Worm (Caenorhabditis elegans) whole organism, L4 larva: Measurements from ENCODE around the gene F17E9.2.

Experiments used
- F37D6.2 ChIP-seq: sonication (generic microtip); optimal IDR thresholded peaks from 2 replicates; lab custom pipeline; 2016; ENCODE audit warnings: mild to moderate bottlenecking, missing genetic modification characterization, missing compliant biosample characterization
- F49E8.2 ChIP-seq: sonication (generic microtip); optimal IDR thresholded peaks from 2 replicates; lab custom pipeline; 2016; ENCODE audit warnings: missing compliant biosample characterization, mild to moderate bottlenecking, missing genetic modification characterization, borderline replicate concordance
- T26A8.4 ChIP-seq: fragments of 200-800 bp; sonication (Bioruptor generic); IDR thresholded peaks from 2 replicates; pipeline ENCODE4 v1.3.6; 2022; ENCODE audit warnings: missing genetic modification characterization, missing compliant biosample characterization
- Y75B8A.6 ChIP-seq: fragments of 200-800 bp; sonication (Bioruptor generic); IDR thresholded peaks from 2 replicates; pipeline ENCODE4 v1.3.6; 2022; ENCODE audit warnings: missing genetic modification reagents, missing genetic modification characterization, missing compliant biosample characterization
- aly-2 ChIP-seq: sonication (generic microtip); optimal IDR thresholded peaks from 2 replicates; lab custom pipeline; 2018; ENCODE audit warnings: missing biosample characterization, missing genetic modification characterization
- arid-1 ChIP-seq: fragments of 200-800 bp; sonication (Bioruptor generic); conservative IDR thresholded peaks from 2 replicates; pipeline ENCODE4 v1.3.6; 2022; ENCODE audit warnings: missing genetic modification reagents, missing genetic modification characterization, missing compliant biosample characterization
- attf-4 ChIP-seq: sonication (generic microtip); optimal IDR thresholded peaks from 3 replicates; lab custom pipeline; 2017; ENCODE audit warnings: missing biosample characterization, missing genetic modification characterization
- ceh-20 ChIP-seq: fragments of 200-800 bp; sonication (Bioruptor generic); IDR thresholded peaks from 2 replicates; pipeline ENCODE4 v1.3.6; 2022; ENCODE audit warnings: missing genetic modification reagents, missing genetic modification characterization, missing compliant biosample characterization
- ceh-28 ChIP-seq: fragments of 150-350 bp; optimal IDR thresholded peaks from 2 replicates; lab custom pipeline; 2014; ENCODE audit warnings: missing biosample characterization, missing genetic modification reagents, missing genetic modification characterization
- ceh-44 ChIP-seq: fragments of 200-800 bp; sonication (Bioruptor generic); IDR thresholded peaks from 2 replicates; pipeline ENCODE4 v1.3.6; 2022; ENCODE audit warnings: missing genetic modification reagents, missing genetic modification characterization, missing compliant biosample characterization
- ceh-62 ChIP-seq: sonication (generic microtip); optimal IDR thresholded peaks from 2 replicates; lab custom pipeline; 2017; ENCODE audit warnings: missing biosample characterization, missing genetic modification characterization
- ctbp-1 ChIP-seq: fragments of 200-800 bp; sonication (Bioruptor generic); IDR thresholded peaks from 2 replicates; pipeline ENCODE4 v1.3.6; 2022; ENCODE audit warnings: missing genetic modification reagents, missing genetic modification characterization, missing compliant biosample characterization
- daf-12 ChIP-seq: fragments of 150-350 bp; optimal IDR thresholded peaks from 2 replicates; lab custom pipeline; 2014; ENCODE audit warnings: missing biosample characterization, missing genetic modification reagents, missing genetic modification characterization
- daf-19 ChIP-seq: fragments of 200-800 bp; sonication (Bioruptor generic); conservative IDR thresholded peaks from 2 replicates; pipeline ENCODE4 v1.3.6; 2022; ENCODE audit warnings: missing genetic modification characterization, missing compliant biosample characterization
- daf-8 ChIP-seq: fragments of 200-800 bp; sonication (Bioruptor generic); IDR thresholded peaks from 2 replicates; pipeline ENCODE4 v1.3.6; 2022; ENCODE audit warnings: missing genetic modification characterization, missing compliant biosample characterization
- dmd-9 ChIP-seq: fragments of 200-800 bp; sonication (Bioruptor generic); IDR thresholded peaks from 2 replicates; pipeline ENCODE4 v1.3.6; 2022; ENCODE audit warnings: missing genetic modification reagents, missing genetic modification characterization, missing compliant biosample characterization
- duxl-1 ChIP-seq: sonication (generic microtip); optimal IDR thresholded peaks from 2 replicates; lab custom pipeline; 2016; ENCODE audit warnings: mild to moderate bottlenecking, missing genetic modification characterization, moderate library complexity, missing compliant biosample characterization; ENCODE audit not compliant: poor library complexity
- egl-27 ChIP-seq: sonication (generic microtip); optimal IDR thresholded peaks from 3 replicates; lab custom pipeline; 2017; ENCODE audit warnings: missing biosample characterization, missing genetic modification reagents, missing genetic modification characterization
- egl-43 ChIP-seq: fragments of 200-800 bp; sonication (Bioruptor generic); IDR thresholded peaks from 2 replicates; pipeline ENCODE4 v1.3.6; 2022; ENCODE audit warnings: missing genetic modification reagents, missing genetic modification characterization, missing compliant biosample characterization
- fkh-10 ChIP-seq: fragments of 150-350 bp; optimal IDR thresholded peaks from 2 replicates; lab custom pipeline; 2014; ENCODE audit warnings: missing biosample characterization, missing genetic modification reagents, missing genetic modification characterization
- fos-1 ChIP-seq: fragments of 150-350 bp; optimal IDR thresholded peaks from 2 replicates; lab custom pipeline; 2014; ENCODE audit warnings: missing biosample characterization, missing genetic modification characterization
- gei-8 ChIP-seq: fragments of 200-800 bp; sonication (Bioruptor generic); optimal IDR thresholded peaks from 2 replicates; lab custom pipeline; 2018; ENCODE audit warnings: mild to moderate bottlenecking, missing genetic modification characterization, missing compliant biosample characterization
- hif-1 ChIP-seq, 2 experiments: sonication (generic microtip); optimal IDR thresholded peaks; 2 replicates each; lab custom pipeline; 2016 to 2017; ENCODE audit warnings: missing compliant biosample characterization in 2 of 2, missing genetic modification characterization in 2 of 2, missing genetic modification reagents in 2 of 2, missing genotype in 2 of 2, mild to moderate bottlenecking in 1 of 2
- hlh-30 ChIP-seq: sonication (generic microtip); optimal IDR thresholded peaks from 2 replicates; lab custom pipeline; 2017; ENCODE audit warnings: antibody characterized with exemption, mild to moderate bottlenecking, missing genetic modification characterization, missing compliant biosample characterization; ENCODE audit not compliant: insufficient read depth
- hmg-1.1 ChIP-seq: fragments of 200-800 bp; sonication (Bioruptor generic); IDR thresholded peaks from 2 replicates; pipeline ENCODE4 v1.3.6; 2022; ENCODE audit warnings: missing genetic modification reagents, missing genetic modification characterization, missing compliant biosample characterization
- jun-1 ChIP-seq: fragments of 150-350 bp; optimal IDR thresholded peaks from 2 replicates; lab custom pipeline; 2014; ENCODE audit warnings: missing biosample characterization, missing genetic modification reagents, missing genetic modification characterization
- lin-1 ChIP-seq: fragments of 200-800 bp; sonication (Bioruptor generic); IDR thresholded peaks from 2 replicates; pipeline ENCODE4 v1.3.6; 2022; ENCODE audit warnings: missing genetic modification reagents, missing genetic modification characterization, missing compliant biosample characterization
- lin-29 ChIP-seq: fragments of 200-800 bp; sonication (Bioruptor generic); IDR thresholded peaks from 2 replicates; pipeline ENCODE4 v1.3.6; 2022; ENCODE audit warnings: missing genetic modification reagents, missing genetic modification characterization, missing compliant biosample characterization
- lin-38 ChIP-seq: fragments of 200-800 bp; sonication (Bioruptor generic); IDR thresholded peaks from 2 replicates; pipeline ENCODE4 v1.3.6; 2022; ENCODE audit warnings: missing genetic modification reagents, missing genetic modification characterization, missing compliant biosample characterization
- lsy-2 ChIP-seq, 2 experiments: fragments of 150-350 bp in 1 of 2; sonication (generic microtip) in 1 of 2; optimal IDR thresholded peaks; 2 replicates each; lab custom pipeline; 2014 to 2017; ENCODE audit warnings: missing biosample characterization in 2 of 2, missing genetic modification characterization in 2 of 2
- madf-5 ChIP-seq, 2 experiments: fragments of 200-800 bp; sonication (Bioruptor generic); IDR thresholded peaks; 2 replicates each; pipeline ENCODE4 v1.3.6; 2022; ENCODE audit warnings: missing compliant biosample characterization in 2 of 2, missing genetic modification characterization in 2 of 2
- mdt-29 ChIP-seq: fragments of 200-800 bp; sonication (Bioruptor generic); IDR thresholded peaks from 2 replicates; pipeline ENCODE4 v1.3.6; 2022; ENCODE audit warnings: missing genetic modification reagents, missing genetic modification characterization, missing compliant biosample characterization
- mxl-3 ChIP-seq: fragments of 200-800 bp; sonication (Bioruptor generic); optimal IDR thresholded peaks from 2 replicates; lab custom pipeline; 2018; ENCODE audit warnings: mild to moderate bottlenecking, missing genetic modification characterization, missing compliant biosample characterization
- nhr-102 ChIP-seq: sonication (generic microtip); optimal IDR thresholded peaks from 2 replicates; lab custom pipeline; 2016; ENCODE audit warnings: mild to moderate bottlenecking, missing genetic modification characterization, moderate library complexity, missing compliant biosample characterization
- nhr-111 ChIP-seq: fragments of 200-800 bp; sonication (Bioruptor generic); optimal IDR thresholded peaks from 2 replicates; lab custom pipeline; 2018; ENCODE audit warnings: mild to moderate bottlenecking, missing genetic modification characterization, missing compliant biosample characterization
- nhr-237 ChIP-seq: sonication (generic microtip); optimal IDR thresholded peaks from 2 replicates; lab custom pipeline; 2017; ENCODE audit warnings: missing biosample characterization, missing genetic modification characterization
- nhr-25 ChIP-seq: sonication (generic microtip); optimal IDR thresholded peaks from 2 replicates; lab custom pipeline; 2017; ENCODE audit warnings: missing genetic modification characterization, mild to moderate bottlenecking, missing compliant biosample characterization, antibody characterized with exemption, moderate library complexity, borderline replicate concordance; ENCODE audit not compliant: insufficient read depth
- nhr-48 ChIP-seq: sonication (generic microtip); optimal IDR thresholded peaks from 2 replicates; lab custom pipeline; 2016; ENCODE audit warnings: mild to moderate bottlenecking, missing genetic modification characterization, missing compliant biosample characterization
- nhr-6 ChIP-seq: fragments of 150-350 bp; optimal IDR thresholded peaks from 2 replicates; lab custom pipeline; 2014; ENCODE audit warnings: missing biosample characterization, missing genetic modification characterization
- pha-4 ChIP-seq, 2 experiments: fragments of 150-350 bp in 1 of 2; fragments of 200-800 bp in 1 of 2; sonication (Bioruptor generic) in 1 of 2; IDR thresholded peaks in 1 of 2; optimal IDR thresholded peaks in 1 of 2; 2 replicates each; pipeline versions ENCODE4 v1.3.6 to Lab custom; 2014 to 2022; ENCODE audit warnings: missing genetic modification characterization in 2 of 2, missing genetic modification reagents in 2 of 2, missing biosample characterization in 1 of 2, missing compliant biosample characterization in 1 of 2
- saeg-2 ChIP-seq: fragments of 200-800 bp; sonication (Bioruptor generic); IDR thresholded peaks from 2 replicates; pipeline ENCODE4 v1.3.6; 2022; ENCODE audit warnings: missing genetic modification reagents, missing genetic modification characterization, missing compliant biosample characterization
- sdz-12 ChIP-seq: fragments of 200-800 bp; sonication (Bioruptor generic); optimal IDR thresholded peaks from 2 replicates; lab custom pipeline; 2018; ENCODE audit warnings: mild to moderate bottlenecking, missing genetic modification characterization, missing compliant biosample characterization
- set-16 ChIP-seq: fragments of 200-800 bp; sonication (Bioruptor generic); IDR thresholded peaks from 2 replicates; pipeline ENCODE4 v1.3.6; 2022; ENCODE audit warnings: missing genetic modification reagents, missing genetic modification characterization, missing compliant biosample characterization
- snpc-1.2 ChIP-seq: fragments of 200-800 bp; sonication (Bioruptor generic); IDR thresholded peaks from 2 replicates; pipeline ENCODE4 v1.3.6; 2022; ENCODE audit warnings: missing genetic modification reagents, missing genetic modification characterization, missing compliant biosample characterization
- snpc-4 ChIP-seq: fragments of 150-350 bp; optimal IDR thresholded peaks from 2 replicates; lab custom pipeline; 2014; ENCODE audit warnings: missing biosample characterization, missing genetic modification characterization
- spr-3 ChIP-seq: fragments of 200-800 bp; sonication (Bioruptor generic); optimal IDR thresholded peaks from 2 replicates; lab custom pipeline; 2018; ENCODE audit warnings: mild to moderate bottlenecking, missing genetic modification characterization, missing compliant biosample characterization
- zag-1 ChIP-seq: fragments of 150-350 bp; optimal IDR thresholded peaks from 2 replicates; lab custom pipeline; 2014; ENCODE audit warnings: missing biosample characterization, missing genetic modification characterization
- zfp-3 ChIP-seq: fragments of 200-800 bp; sonication (Bioruptor generic); conservative IDR thresholded peaks from 2 replicates; pipeline ENCODE4 v1.3.6; 2022; ENCODE audit warnings: missing genetic modification reagents, missing genetic modification characterization, missing compliant biosample characterization
- zip-11 ChIP-seq: fragments of 200-800 bp; sonication (Bioruptor generic); IDR thresholded peaks from 2 replicates; pipeline ENCODE4 v1.3.6; 2022; ENCODE audit warnings: missing genetic modification characterization, missing compliant biosample characterization
- ztf-7 ChIP-seq: fragments of 150-350 bp; optimal IDR thresholded peaks from 2 replicates; lab custom pipeline; 2014; ENCODE audit warnings: missing biosample characterization, missing genetic modification characterization

F17E9.2 gene

DNA sequence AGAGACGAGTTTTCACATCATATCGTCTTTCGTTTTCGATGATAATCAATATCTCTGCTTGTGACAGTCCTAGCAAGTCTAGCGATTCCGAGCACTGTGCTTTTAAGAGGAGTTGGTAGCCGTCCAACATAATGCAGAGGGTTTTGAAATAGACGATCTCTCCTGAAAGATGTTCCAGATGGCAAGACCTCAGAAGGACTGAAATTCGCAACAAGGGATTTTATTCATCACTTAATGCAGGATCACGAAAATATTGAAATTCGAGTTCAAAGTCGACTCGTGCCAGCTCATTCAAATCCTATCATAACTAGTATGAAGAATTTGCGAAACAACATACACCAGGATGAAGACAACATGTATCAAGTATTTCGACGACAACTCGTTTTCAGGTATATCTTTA lies 21.8 kb downstream of the F17E9.2 start, which contains the start of gene D2096.7:
D2096.7 (minus strand) TSS at position 130 of the 400 bp plus-strand sequence.
- TF ChIP-seq lin-38 (GFP tag; lab: Robert Waterston, UW): peak; percentile 82
- TF ChIP-seq snpc-4 (tag; lab: Kevin White, UChicago): no peak
- no peak for TF ChIP-seq ceh-62 (tag; lab: Kevin White, UChicago)
- TF ChIP-seq nhr-102 (tag; lab: Kevin White, UChicago): peak; percentile 58
- no peak for TF ChIP-seq daf-12
- no peak for TF ChIP-seq hlh-30 (tag; lab: Kevin White, UChicago)
- no peak for TF ChIP-seq set-16 (GFP tag; lab: Robert Waterston, UW)
- peak; percentile 47; the same call in 1 of the 2 replicates for TF ChIP-seq saeg-2 (GFP tag; lab: Robert Waterston, UW)
- peak; percentile 66 for TF ChIP-seq ctbp-1 (GFP tag; lab: Robert Waterston, UW)
- TF ChIP-seq fos-1 (tag; lab: Kevin White, UChicago): no peak
- TF ChIP-seq ceh-20: no peak
- no peak for TF ChIP-seq zag-1 (tag; lab: Kevin White, UChicago)
- TF ChIP-seq F37D6.2 (tag; lab: Kevin White, UChicago): no peak
- TF ChIP-seq egl-27 (tag; lab: Kevin White, UChicago): no peak
- TF ChIP-seq aly-2 (tag; lab: Kevin White, UChicago): no peak
- no peak for TF ChIP-seq nhr-6
- TF ChIP-seq fkh-10 (GFP tag; lab: Kevin White, UChicago): no peak
- 0 out of 2 replicates have a peak, but pooled peaks have one; percentile 20 for TF ChIP-seq hmg-1.1
- TF ChIP-seq nhr-237 (tag; lab: Kevin White, UChicago): no peak
- TF ChIP-seq gei-8 (GFP tag; lab: Kevin White, UChicago): no peak
- peak; percentile 39 for TF ChIP-seq mxl-3 (GFP tag; lab: Kevin White, UChicago)
- TF ChIP-seq nhr-111 (GFP tag; lab: Kevin White, UChicago): no peak
- peak; percentile 44 for TF ChIP-seq duxl-1 (tag; lab: Kevin White, UChicago)
- TF ChIP-seq daf-8: no peak
- no peak for TF ChIP-seq mdt-29
- no peak for TF ChIP-seq lsy-2 (tag; optimal IDR thresholded peaks at IDR 0.05; lab: Kevin White, UChicago)
- TF ChIP-seq F49E8.2 (tag; lab: Kevin White, UChicago): peak; percentile 94
- no peak for TF ChIP-seq nhr-25
- peak; percentile 74 for TF ChIP-seq pha-4 (GFP tag; IDR thresholded peaks at IDR 0.05; lab: Robert Waterston, UW)
- TF ChIP-seq pha-4 (tag; optimal IDR thresholded peaks at IDR 0.05; lab: Kevin White, UChicago): no peak
- peak; percentile 63 for TF ChIP-seq Y75B8A.6 (GFP tag; lab: Robert Waterston, UW)
- peak; percentile 54; the same call in 1 of the 2 replicates for TF ChIP-seq daf-19 (GFP tag; lab: Robert Waterston, UW)
- TF ChIP-seq hif-1 (tag; optimal IDR thresholded peaks at IDR 0.05; lab: Kevin White, UChicago): no peak
- peak; percentile 56 to 88; a peak in 2 of 4 replicates for TF ChIP-seq madf-5 (GFP tag; IDR thresholded peaks at IDR 0.05; lab: Robert Waterston, UW)
- TF ChIP-seq lin-29 (GFP tag; lab: Robert Waterston, UW): no peak
- peak; percentile 90 for TF ChIP-seq snpc-1.2 (GFP tag; lab: Robert Waterston, UW)
- no peak for TF ChIP-seq nhr-48 (tag; lab: Kevin White, UChicago)
- TF ChIP-seq attf-4 (tag; lab: Kevin White, UChicago): no peak
- no peak for TF ChIP-seq ceh-28 (tag; lab: Kevin White, UChicago)
- TF ChIP-seq zfp-3: 0 out of 2 replicates have a peak, but pooled peaks have one; percentile 36
- TF ChIP-seq dmd-9: no peak
- TF ChIP-seq spr-3 (GFP tag; lab: Kevin White, UChicago): peak; percentile 42
- no peak for TF ChIP-seq zip-11 (GFP tag; lab: Robert Waterston, UW)
- peak; percentile 69 for TF ChIP-seq T26A8.4
- TF ChIP-seq ztf-7 (tag; lab: Kevin White, UChicago): no peak
- TF ChIP-seq egl-43: peak; percentile 69
- TF ChIP-seq lin-1: 0 out of 2 replicates have a peak, but pooled peaks have one; percentile 40
- TF ChIP-seq ceh-44: no peak
- TF ChIP-seq jun-1 (tag; lab: Kevin White, UChicago): no peak
- peak; percentile 76 for TF ChIP-seq arid-1
- TF ChIP-seq sdz-12 (GFP tag; lab: Kevin White, UChicago): no peak
